Worm (Caenorhabditis elegans) whole organism, L4 larva: ENCODE measurements around the gene T27A8.2.

ENCODE experiments used
- R02D3.7 ChIP-seq: fragments of 150-350 bp; sonication (generic microtip); optimal IDR thresholded peaks from 3 replicates; lab custom pipeline; 2014; ENCODE audit warnings: missing biosample characterization, missing genetic modification characterization
- ZK546.5 ChIP-seq, 2 experiments: sonication (generic microtip); optimal IDR thresholded peaks; 2 replicates each; lab custom pipeline; 2017; ENCODE audit warnings: missing biosample characterization in 2 of 2, missing genetic modification characterization in 2 of 2
- ama-1 ChIP-seq: fragments of 150-350 bp; optimal IDR thresholded peaks from 2 replicates; lab custom pipeline; 2014; ENCODE audit warnings: inconsistent platforms, mixed read lengths
- fkh-10 ChIP-seq: fragments of 150-350 bp; optimal IDR thresholded peaks from 2 replicates; lab custom pipeline; 2014; ENCODE audit warnings: missing biosample characterization, missing genetic modification reagents, missing genetic modification characterization
- nhr-102 ChIP-seq: sonication (generic microtip); optimal IDR thresholded peaks from 2 replicates; lab custom pipeline; 2016; ENCODE audit warnings: mild to moderate bottlenecking, missing genetic modification characterization, moderate library complexity, missing compliant biosample characterization
- nhr-25 ChIP-seq: sonication (generic microtip); optimal IDR thresholded peaks from 2 replicates; lab custom pipeline; 2017; ENCODE audit warnings: missing genetic modification characterization, mild to moderate bottlenecking, missing compliant biosample characterization, antibody characterized with exemption, moderate library complexity, borderline replicate concordance; ENCODE audit not compliant: insufficient read depth
- php-3 ChIP-seq: fragments of 200-800 bp; sonication (Bioruptor generic); IDR thresholded peaks from 2 replicates; pipeline ENCODE4 v1.3.6; 2022; ENCODE audit warnings: missing genetic modification reagents, missing genetic modification characterization, missing compliant biosample characterization
- snpc-4 ChIP-seq: fragments of 150-350 bp; optimal IDR thresholded peaks from 2 replicates; lab custom pipeline; 2014; ENCODE audit warnings: missing biosample characterization, missing genetic modification characterization

ce11 chrX:16072595-16072994, 13.8 kb upstream of the T27A8.2 start, which contains the start of gene col-187:
- TF ChIP-seq R02D3.7 (tag; lab: Kevin White, UChicago) (no peak), nhr-102 (tag; lab: Kevin White, UChicago) (no peak), ZK546.5 (tag; optimal IDR thresholded peaks at IDR 0.05; lab: Kevin White, UChicago) (no peak), nhr-25 (no peak), ama-1 (lab: Kevin White, UChicago) (no peak), snpc-4 (tag; lab: Kevin White, UChicago) (no peak), php-3 (GFP tag; lab: Robert Waterston, UW) (no peak), fkh-10 (GFP tag; lab: Kevin White, UChicago) (no peak)
